Worm (Caenorhabditis elegans): ENCODE results near the gene srw-48.

- TF ChIP-seq unc-62 (GFP tag; optimal IDR thresholded peaks at IDR 0.05) (no peak), nhr-71 (tag; optimal IDR thresholded peaks at IDR 0.05) (no peak), egl-27 (tag; optimal IDR thresholded peaks at IDR 0.05) (no peak), nhr-237 (tag; optimal IDR thresholded peaks at IDR 0.05) (no peak), pqm-1 (tag; optimal IDR thresholded peaks at IDR 0.05) (no peak), zag-1 (tag; optimal IDR thresholded peaks at IDR 0.05) (no peak)
Observed at ce11 chrV:16390655-16391054, 30.1 kb upstream of the srw-48 start, which contains the start of gene gst-44.

Data from whole organism, L1 larva.